Worm (Caenorhabditis elegans): ENCODE results near the gene C56E6.7.

C56E6.7 gene

ce11 chrII:6565077-6565476 is 48.7 kb downstream of the C56E6.7 start, which contains the start of gene mpz-3 (continued):
- TF ChIP-seq ama-1 (optimal IDR thresholded peaks at IDR 0.05), result no peak
- no peak for TF ChIP-seq sptf-1 (tag; optimal IDR thresholded peaks at IDR 0.05)
- no peak for TF ChIP-seq F16B12.6 (tag; optimal IDR thresholded peaks at IDR 0.05)
- peak; percentile 21 to 55 for TF ChIP-seq lsy-2 (tag; optimal IDR thresholded peaks at IDR 0.05)
- peak in 2 of 3 experiments; percentile 17 to 49 for TF ChIP-seq ceh-82 (tag; optimal IDR thresholded peaks at IDR 0.05)
- peak; percentile 24 for TF ChIP-seq fkh-10 (GFP tag; optimal IDR thresholded peaks at IDR 0.05)
- no peak for TF ChIP-seq hpl-2 (GFP tag; optimal IDR thresholded peaks at IDR 0.05)
- TF ChIP-seq ces-1 (GFP tag; optimal IDR thresholded peaks at IDR 0.05), result no peak
- no peak for TF ChIP-seq fos-1 (tag; optimal IDR thresholded peaks at IDR 0.05)
- TF ChIP-seq jun-1 (tag; optimal IDR thresholded peaks at IDR 0.05), result no peak
- TF ChIP-seq lin-39 (tag; optimal IDR thresholded peaks at IDR 0.05), result no peak
- no peak for TF ChIP-seq pqm-1 (tag; optimal IDR thresholded peaks at IDR 0.05)
- TF ChIP-seq fkh-4 (tag; optimal IDR thresholded peaks at IDR 0.05; ENCODE audit: borderline replicate concordance), result no peak
- TF ChIP-seq nhr-90 (tag; optimal IDR thresholded peaks at IDR 0.05; ENCODE audit: poor library complexity), result peak; percentile 25
- no peak for TF ChIP-seq fkh-8 (tag; optimal IDR thresholded peaks at IDR 0.05)
- peak; percentile 22 to 59 for TF ChIP-seq lin-35 (GFP tag; optimal IDR thresholded peaks at IDR 0.05)
- TF ChIP-seq rnt-1 (tag; optimal IDR thresholded peaks at IDR 0.05), result peak; percentile 56
- no peak for TF ChIP-seq hlh-17 (GFP tag; optimal IDR thresholded peaks at IDR 0.05; ENCODE audit: borderline replicate concordance)
- no peak for TF ChIP-seq C34B4.2 (tag; optimal IDR thresholded peaks at IDR 0.05)
- no peak for TF ChIP-seq unc-130 (tag; optimal IDR thresholded peaks at IDR 0.05)
- peak; percentile 20 to 38 for TF ChIP-seq efl-1 (optimal IDR thresholded peaks at IDR 0.05)
- TF ChIP-seq efl-1 (GFP tag; optimal IDR thresholded peaks at IDR 0.05 in 1 of 2), result peak in 1 of 2 experiments; percentile 94
- no peak for TF ChIP-seq zag-1 (tag; optimal IDR thresholded peaks at IDR 0.05)
- TF ChIP-seq lin-15B (tag; optimal IDR thresholded peaks at IDR 0.05), result no peak
- no peak for TF ChIP-seq nhr-85 (tag)
- TF ChIP-seq blmp-1 (tag; optimal IDR thresholded peaks at IDR 0.05), result peak; percentile 7
- TF ChIP-seq isw-1 (GFP tag; IDR thresholded peaks at IDR 0.05), result no peak
- TF ChIP-seq lin-13 (GFP tag; optimal IDR thresholded peaks at IDR 0.05), result no peak
- peak; percentile 34 for TF ChIP-seq dsc-1 (tag; optimal IDR thresholded peaks at IDR 0.05)
- TF ChIP-seq mab-9 (GFP tag; IDR thresholded peaks at IDR 0.05), result no peak
- peak; percentile 9 for TF ChIP-seq lir-3 (tag; optimal IDR thresholded peaks at IDR 0.05; ENCODE audit: poor library complexity)
